Comparison of ENCODE assay signal across 1 fruit fly cellular context in genomic region chrX:14840417-14840872, dm6.
TF ChIP-seq lines count a peak whose summit lies in the region.

No protein-coding gene starts in this region.

TF ChIP-seq in whole organism, embryonic, 481 proteins besides CTCF, POLR2A, EP300 and RAD21 (continued from another document and continues in another):
- TF ChIP-seq Xbp1 (GFP tag; optimal IDR thresholded peaks at IDR 0.05; lab: Kevin White, UChicago) (peak; percentile 24), sob (GFP tag; IDR thresholded peaks at IDR 0.05; lab: Robert Waterston, UW) (0 out of 2 replicates have a peak, but pooled peaks have one; percentile 12), esg (GFP tag; conservative IDR thresholded peaks at IDR 0.05; lab: Robert Waterston, UW) (peak; percentile 42), fd3F (GFP tag; optimal IDR thresholded peaks at IDR 0.05; lab: Kevin White, UChicago) (no peak), CG7839 (tag; optimal IDR thresholded peaks at IDR 0.05; lab: Kevin White, UChicago) (peak; percentile 74), sim (GFP tag; IDR thresholded peaks at IDR 0.05; lab: Robert Waterston, UW) (no peak), CG11504 (tag; optimal IDR thresholded peaks at IDR 0.05; lab: Kevin White, UChicago) (peak; percentile 73), CG18619 (GFP tag; optimal IDR thresholded peaks at IDR 0.05; lab: Kevin White, UChicago) (peak; percentile 22), HLH3B (GFP tag; IDR thresholded peaks at IDR 0.05; lab: Robert Waterston, UW) (0 out of 2 replicates have a peak, but pooled peaks have one; percentile 23), schlank (tag; optimal IDR thresholded peaks at IDR 0.05; lab: Kevin White, UChicago) (no peak), CG10267 (tag; optimal IDR thresholded peaks at IDR 0.05; lab: Kevin White, UChicago) (peak; percentile 59), nom (GFP tag; optimal IDR thresholded peaks at IDR 0.05; lab: Kevin White, UChicago) (peak; percentile 81), mirr (GFP tag; optimal IDR thresholded peaks at IDR 0.05; lab: Kevin White, UChicago) (no peak), Dll (GFP tag; IDR thresholded peaks at IDR 0.05; lab: Robert Waterston, UW; ENCODE audit: partially characterized antibody) (no peak), maf-S (GFP tag; optimal IDR thresholded peaks at IDR 0.05; lab: Kevin White, UChicago) (no peak), Hmr (GFP tag; optimal IDR thresholded peaks at IDR 0.05; lab: Kevin White, UChicago) (peak; percentile 35), BEAF-32 (GFP tag; optimal IDR thresholded peaks at IDR 0.05; lab: Kevin White, UChicago) (no peak), bowl (GFP tag; IDR thresholded peaks at IDR 0.05; lab: Robert Waterston, UW) (no peak; the same call in 1 of the 2 replicates), ttk (GFP tag; IDR thresholded peaks at IDR 0.05; lab: Robert Waterston, UW) (no peak), CG4404 (GFP tag; IDR thresholded peaks at IDR 0.05; lab: Robert Waterston, UW) (no peak), rib (GFP tag; IDR thresholded peaks at IDR 0.05; lab: Robert Waterston, UW) (no peak), D (optimal IDR thresholded peaks at IDR 0.05; lab: Kevin White, UChicago) (no peak), D (GFP tag; optimal IDR thresholded peaks at IDR 0.05; lab: Kevin White, UChicago) (peak; percentile 31), lov (optimal IDR thresholded peaks at IDR 0.05; lab: Kevin White, UChicago) (no peak), lov (GFP tag; IDR thresholded peaks at IDR 0.05; lab: Robert Waterston, UW) (no peak), dm (GFP tag; optimal IDR thresholded peaks at IDR 0.05; lab: Kevin White, UChicago) (no peak), CG2678 (tag; optimal IDR thresholded peaks at IDR 0.05; lab: Kevin White, UChicago) (peak; percentile 71), CG6854 (GFP tag; optimal IDR thresholded peaks at IDR 0.05; lab: Kevin White, UChicago) (peak; percentile 11), tap (tag; optimal IDR thresholded peaks at IDR 0.05; lab: Kevin White, UChicago) (peak; percentile 37), hkb (optimal IDR thresholded peaks at IDR 0.05; lab: Kevin White, UChicago) (no peak), hkb (GFP tag; IDR thresholded peaks at IDR 0.05; lab: Robert Waterston, UW) (peak; percentile 47), Sox100B (GFP tag; optimal IDR thresholded peaks at IDR 0.05; lab: Kevin White, UChicago) (peak; percentile 39), pzg (GFP tag; optimal IDR thresholded peaks at IDR 0.05; lab: Kevin White, UChicago) (no peak), corto (GFP tag; optimal IDR thresholded peaks at IDR 0.05; lab: Kevin White, UChicago) (no peak), gsb-n (tag; optimal IDR thresholded peaks at IDR 0.05; lab: Kevin White, UChicago) (peak; percentile 70), Nf-YC (tag; optimal IDR thresholded peaks at IDR 0.05; lab: Kevin White, UChicago) (no peak), CG31224 (GFP tag; IDR thresholded peaks at IDR 0.05; lab: Robert Waterston, UW) (no peak), CG8388 (GFP tag; optimal IDR thresholded peaks at IDR 0.05; lab: Kevin White, UChicago) (peak; percentile 43), CG17359 (tag; optimal IDR thresholded peaks at IDR 0.05; lab: Kevin White, UChicago) (peak; percentile 41), tna (GFP tag; IDR thresholded peaks at IDR 0.05; lab: Robert Waterston, UW; ENCODE audit: partially characterized antibody) (no peak), CG12236 (GFP tag; optimal IDR thresholded peaks at IDR 0.05; lab: Kevin White, UChicago) (no peak), toy (GFP tag; IDR thresholded peaks at IDR 0.05; lab: Robert Waterston, UW) (no peak), HmgZ (tag; optimal IDR thresholded peaks at IDR 0.05; lab: Kevin White, UChicago) (no peak), lbe (GFP tag; optimal IDR thresholded peaks at IDR 0.05; lab: Kevin White, UChicago) (no peak), Atf6 (GFP tag; IDR thresholded peaks at IDR 0.05; lab: Robert Waterston, UW) (0 out of 2 replicates have a peak, but pooled peaks have one; percentile 29), CG10979 (tag; optimal IDR thresholded peaks at IDR 0.05; lab: Kevin White, UChicago) (peak; percentile 56), gem (tag; optimal IDR thresholded peaks at IDR 0.05; lab: Kevin White, UChicago) (peak; percentile 81), lmd (GFP tag; IDR thresholded peaks at IDR 0.05; lab: Robert Waterston, UW) (peak; percentile 47; the same call in 1 of the 2 replicates), pros (GFP tag; optimal IDR thresholded peaks at IDR 0.05; lab: Kevin White, UChicago) (no peak), Xrp1 (GFP tag; IDR thresholded peaks at IDR 0.05; lab: Robert Waterston, UW) (peak; percentile 62; the same call in 1 of the 2 replicates), dpn (GFP tag; optimal IDR thresholded peaks at IDR 0.05; lab: Kevin White, UChicago) (peak in 1 of 2 experiments; percentile 36), onecut (GFP tag; IDR thresholded peaks at IDR 0.05; lab: Robert Waterston, UW) (no peak), ci (GFP tag; IDR thresholded peaks at IDR 0.05; lab: Robert Waterston, UW) (peak; percentile 33; the same call in 1 of the 3 replicates), Dip3 (GFP tag; optimal IDR thresholded peaks at IDR 0.05; lab: Kevin White, UChicago) (no peak), fd96Cb (tag; optimal IDR thresholded peaks at IDR 0.05; lab: Kevin White, UChicago) (peak; percentile 55), Med (GFP tag; lab: Kevin White, UChicago) (no peak), CG1024 (GFP tag; IDR thresholded peaks at IDR 0.05; lab: Robert Waterston, UW) (no peak), tin (GFP tag; optimal IDR thresholded peaks at IDR 0.05; lab: Kevin White, UChicago) (no peak), Asciz (GFP tag; optimal IDR thresholded peaks at IDR 0.05; lab: Kevin White, UChicago) (peak; percentile 33), CG10274 (GFP tag; optimal IDR thresholded peaks at IDR 0.05; lab: Kevin White, UChicago) (no peak), CkIIα-i1 (GFP tag; IDR thresholded peaks at IDR 0.05; lab: Robert Waterston, UW) (no peak), kah (GFP tag; optimal IDR thresholded peaks at IDR 0.05; lab: Kevin White, UChicago) (no peak), CG12942 (GFP tag; optimal IDR thresholded peaks at IDR 0.05; lab: Kevin White, UChicago) (no peak), CG1647 (GFP tag; optimal IDR thresholded peaks at IDR 0.05; lab: Kevin White, UChicago) (no peak), CG17612 (GFP tag; IDR thresholded peaks at IDR 0.05; lab: Robert Waterston, UW) (no peak), NK7.1 (GFP tag; optimal IDR thresholded peaks at IDR 0.05; lab: Kevin White, UChicago) (no peak), Chrac-16 (GFP tag; optimal IDR thresholded peaks at IDR 0.05; lab: Kevin White, UChicago) (no peak), Gug (GFP tag; IDR thresholded peaks at IDR 0.05; lab: Robert Waterston, UW) (no peak), GATAe (GFP tag; conservative IDR thresholded peaks at IDR 0.05; lab: Robert Waterston, UW) (no peak), CG10654 (GFP tag; optimal IDR thresholded peaks at IDR 0.05; lab: Kevin White, UChicago) (no peak), wek (GFP tag; optimal IDR thresholded peaks at IDR 0.05; lab: Kevin White, UChicago) (no peak), CG11560 (tag; IDR thresholded peaks at IDR 0.05; lab: Robert Waterston, UW) (no peak), D19A (tag; optimal IDR thresholded peaks at IDR 0.05; lab: Kevin White, UChicago) (peak; percentile 30), bsh (GFP tag; optimal IDR thresholded peaks at IDR 0.05; lab: Kevin White, UChicago) (peak in 1 of 2 experiments; percentile 64), TFAM (GFP tag; optimal IDR thresholded peaks at IDR 0.05; lab: Kevin White, UChicago) (no peak), Jarid2 (GFP tag; optimal IDR thresholded peaks at IDR 0.05; lab: Kevin White, UChicago) (no peak), CG11696 (GFP tag; IDR thresholded peaks at IDR 0.05; lab: Robert Waterston, UW) (0 out of 2 replicates have a peak, but pooled peaks have one; percentile 19), CG15696 (tag; optimal IDR thresholded peaks at IDR 0.05; lab: Kevin White, UChicago) (no peak), CG7372 (GFP tag; IDR thresholded peaks at IDR 0.05; lab: Robert Waterston, UW) (no peak), CG3995 (GFP tag; optimal IDR thresholded peaks at IDR 0.05; lab: Kevin White, UChicago) (no peak), bcd (GFP tag; optimal IDR thresholded peaks at IDR 0.05; lab: Kevin White, UChicago) (peak; percentile 15), vvl (GFP tag; IDR thresholded peaks at IDR 0.05; lab: Robert Waterston, UW) (no peak; the same call in 1 of the 2 replicates), Dip2 (GFP tag; IDR thresholded peaks at IDR 0.05; lab: Robert Waterston, UW) (no peak), CG15073 (GFP tag; optimal IDR thresholded peaks at IDR 0.05; lab: Kevin White, UChicago) (no peak), sug (tag; optimal IDR thresholded peaks at IDR 0.05; lab: Kevin White, UChicago) (no peak), crp (GFP tag; optimal IDR thresholded peaks at IDR 0.05; lab: Kevin White, UChicago) (no peak), fd64A (GFP tag; optimal IDR thresholded peaks at IDR 0.05; lab: Kevin White, UChicago) (no peak), CG7987 (GFP tag; optimal IDR thresholded peaks at IDR 0.05; lab: Kevin White, UChicago) (no peak), her (GFP tag; optimal IDR thresholded peaks at IDR 0.05; lab: Kevin White, UChicago) (no peak), Rx (GFP tag; IDR thresholded peaks at IDR 0.05; lab: Robert Waterston, UW) (no peak), lab (GFP tag; optimal IDR thresholded peaks at IDR 0.05; lab: Kevin White, UChicago) (peak; percentile 42), eyg (GFP tag; optimal IDR thresholded peaks at IDR 0.05; lab: Kevin White, UChicago) (no peak), so (GFP tag; IDR thresholded peaks at IDR 0.05; lab: Robert Waterston, UW) (no peak), repo (GFP tag; optimal IDR thresholded peaks at IDR 0.05; lab: Kevin White, UChicago) (no peak), CG17829 (tag; optimal IDR thresholded peaks at IDR 0.05; lab: Kevin White, UChicago) (peak; percentile 42), CG17385 (GFP tag; optimal IDR thresholded peaks at IDR 0.05; lab: Kevin White, UChicago) (peak; percentile 26), CG11695 (GFP tag; IDR thresholded peaks at IDR 0.05; lab: Robert Waterston, UW) (peak; percentile 70; the same call in 2 of the 3 replicates), Trl (optimal IDR thresholded peaks at IDR 0.05; lab: Kevin White, UChicago) (no peak), Trl (GFP tag; optimal IDR thresholded peaks at IDR 0.05; lab: Kevin White, UChicago) (no peak), az2 (GFP tag; optimal IDR thresholded peaks at IDR 0.05; lab: Kevin White, UChicago) (peak; percentile 38), CG12391 (tag; optimal IDR thresholded peaks at IDR 0.05; lab: Kevin White, UChicago) (peak; percentile 63), HLHmδ (GFP tag; optimal IDR thresholded peaks at IDR 0.05; lab: Kevin White, UChicago) (no peak), emc (GFP tag; optimal IDR thresholded peaks at IDR 0.05; lab: Kevin White, UChicago) (no peak), Taf1 (GFP tag; IDR thresholded peaks at IDR 0.05; lab: Robert Waterston, UW) (no peak), CG3407 (GFP tag; optimal IDR thresholded peaks at IDR 0.05; lab: Kevin White, UChicago) (no peak), Ets65A (GFP tag; lab: Kevin White, UChicago) (peak; percentile 24), tup (GFP tag; optimal IDR thresholded peaks at IDR 0.05; lab: Kevin White, UChicago) (no peak), oc (tag; optimal IDR thresholded peaks at IDR 0.05; lab: Kevin White, UChicago) (peak; percentile 1), CG11723 (GFP tag; optimal IDR thresholded peaks at IDR 0.05; lab: Kevin White, UChicago) (no peak), CG7271 (tag; optimal IDR thresholded peaks at IDR 0.05; lab: Kevin White, UChicago) (no peak), Dek (tag; optimal IDR thresholded peaks at IDR 0.05; lab: Kevin White, UChicago) (no peak), row (GFP tag; IDR thresholded peaks at IDR 0.05; lab: Robert Waterston, UW) (peak; percentile 58), slbo (GFP tag; IDR thresholded peaks at IDR 0.05; lab: Robert Waterston, UW) (peak; percentile 75), CG9727 (GFP tag; optimal IDR thresholded peaks at IDR 0.05; lab: Kevin White, UChicago) (peak; percentile 28), CG30431 (GFP tag; optimal IDR thresholded peaks at IDR 0.05; lab: Kevin White, UChicago) (no peak), CG16813 (GFP tag; IDR thresholded peaks at IDR 0.05; lab: Robert Waterston, UW; ENCODE audit: partially characterized antibody) (no peak), phol (tag; optimal IDR thresholded peaks at IDR 0.05; lab: Kevin White, UChicago) (peak; percentile 58), danr (GFP tag; IDR thresholded peaks at IDR 0.05; lab: Robert Waterston, UW) (no peak), dmrt11E (tag; optimal IDR thresholded peaks at IDR 0.05; lab: Kevin White, UChicago) (peak; percentile 10), Optix (GFP tag; IDR thresholded peaks at IDR 0.05; lab: Robert Waterston, UW) (no peak), CG34422 (GFP tag; IDR thresholded peaks at IDR 0.05; lab: Robert Waterston, UW) (no peak), CG2202 (tag; optimal IDR thresholded peaks at IDR 0.05; lab: Kevin White, UChicago) (no peak), Pdp1 (GFP tag; optimal IDR thresholded peaks at IDR 0.05; lab: Kevin White, UChicago) (no peak), en (GFP tag; optimal IDR thresholded peaks at IDR 0.05; lab: Kevin White, UChicago) (no peak), CG15601 (tag; optimal IDR thresholded peaks at IDR 0.05; lab: Kevin White, UChicago) (peak; percentile 7), zf30C (GFP tag; optimal IDR thresholded peaks at IDR 0.05; lab: Kevin White, UChicago) (peak; percentile 67), CG4820 (GFP tag; optimal IDR thresholded peaks at IDR 0.05; lab: Kevin White, UChicago) (no peak), gcm (GFP tag; optimal IDR thresholded peaks at IDR 0.05; lab: Kevin White, UChicago) (peak; percentile 56), CG12299 (tag; optimal IDR thresholded peaks at IDR 0.05; lab: Kevin White, UChicago) (no peak), croc (GFP tag; conservative IDR thresholded peaks at IDR 0.05; lab: Robert Waterston, UW) (no peak), CG7357 (GFP tag; IDR thresholded peaks at IDR 0.05; lab: Robert Waterston, UW) (no peak), ro (GFP tag; IDR thresholded peaks at IDR 0.05; lab: Robert Waterston, UW) (no peak), tll (GFP tag; optimal IDR thresholded peaks at IDR 0.05; lab: Kevin White, UChicago) (no peak), Max (GFP tag; optimal IDR thresholded peaks at IDR 0.05; lab: Kevin White, UChicago) (no peak), Deaf1 (tag; optimal IDR thresholded peaks at IDR 0.05; lab: Kevin White, UChicago) (peak; percentile 49), CG4282 (GFP tag; optimal IDR thresholded peaks at IDR 0.05; lab: Kevin White, UChicago) (no peak), CG6683 (GFP tag; optimal IDR thresholded peaks at IDR 0.05; lab: Kevin White, UChicago) (no peak), Elba2 (GFP tag; optimal IDR thresholded peaks at IDR 0.05; lab: Kevin White, UChicago) (no peak)
